Fruit fly (Drosophila melanogaster): ENCODE measurements around the gene IntS9.
A peak's percentile ranks its signal among the peaks of the same experiment; 100 is the strongest.

The IntS9 gene

DNA sequence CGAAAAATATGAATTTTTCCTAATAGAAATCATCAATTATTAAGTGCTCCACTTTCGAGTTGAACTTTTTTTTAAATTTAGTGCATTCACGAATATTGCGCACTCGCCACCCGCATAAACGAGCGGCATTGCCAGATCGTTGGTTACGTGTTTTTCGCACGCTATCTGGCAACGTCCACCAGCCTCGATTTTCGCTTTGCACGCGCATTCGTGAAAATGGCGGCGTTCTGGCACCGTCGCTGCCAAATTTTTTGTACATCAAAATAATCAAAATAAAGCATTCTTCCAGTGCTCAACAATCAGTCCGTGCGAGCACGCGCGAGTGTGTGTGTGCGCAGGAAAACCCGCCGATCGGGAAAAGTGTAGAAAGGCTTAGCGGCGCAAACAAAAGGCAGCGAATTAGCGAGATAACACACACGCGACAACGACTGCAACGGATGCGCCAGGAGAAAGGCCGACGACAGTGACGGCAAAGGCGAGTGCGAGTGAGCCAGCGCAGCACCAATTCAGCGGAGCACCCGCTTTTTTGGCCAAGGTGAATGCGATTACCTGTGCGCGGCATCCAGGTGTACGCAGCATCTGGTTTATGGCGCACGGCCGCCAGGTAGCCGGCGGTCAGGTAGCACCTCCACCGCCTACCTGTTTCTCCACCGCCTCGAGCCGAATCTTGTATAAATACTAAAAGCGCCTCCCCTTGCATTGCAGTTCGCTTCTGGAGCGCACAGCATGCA, 8.3 kb upstream of the IntS9 start:
- peak; percentile 83 for TF ChIP-seq CG14711 (tag; optimal IDR thresholded peaks at IDR 0.05)
- peak; percentile 79 for TF ChIP-seq CG33017 (tag; optimal IDR thresholded peaks at IDR 0.05)
- peak; percentile 97 for TF ChIP-seq Mnt (GFP tag; optimal IDR thresholded peaks at IDR 0.05)
- TF ChIP-seq pad (GFP tag; optimal IDR thresholded peaks at IDR 0.05) = peak; percentile 65
- TF ChIP-seq Clk (GFP tag; optimal IDR thresholded peaks at IDR 0.05) = peak; percentile 83
- peak; percentile 90 for TF ChIP-seq CG12768 (GFP tag; optimal IDR thresholded peaks at IDR 0.05)
- no peak for TF ChIP-seq cnc (optimal IDR thresholded peaks at IDR 0.05)
- TF ChIP-seq CG7045 (GFP tag; optimal IDR thresholded peaks at IDR 0.05) = peak; percentile 88
- TF ChIP-seq ovo (GFP tag; optimal IDR thresholded peaks at IDR 0.05) = peak; percentile 62
- no peak for TF ChIP-seq kay (GFP tag; ENCODE audit: borderline replicate concordance)
- TF ChIP-seq CG11617 (GFP tag; optimal IDR thresholded peaks at IDR 0.05) = peak; percentile 98
- TF ChIP-seq cic (GFP tag; optimal IDR thresholded peaks at IDR 0.05) = peak; percentile 88
- peak; percentile 89 for TF ChIP-seq CG7101 (tag; optimal IDR thresholded peaks at IDR 0.05)
- peak; percentile 81 for TF ChIP-seq CG1620 (GFP tag; optimal IDR thresholded peaks at IDR 0.05)
- TF ChIP-seq tj (GFP tag; optimal IDR thresholded peaks at IDR 0.05) = peak; percentile 91
- peak; percentile 83 for TF ChIP-seq Crg-1 (GFP tag; optimal IDR thresholded peaks at IDR 0.05)
- peak; percentile 89 for TF ChIP-seq bab1 (GFP tag; optimal IDR thresholded peaks at IDR 0.05)
- TF ChIP-seq Hr96 (GFP tag; optimal IDR thresholded peaks at IDR 0.05) = no peak
- no peak for TF ChIP-seq toe (GFP tag; optimal IDR thresholded peaks at IDR 0.05)
- no peak for TF ChIP-seq CG5204 (GFP tag; optimal IDR thresholded peaks at IDR 0.05)

DNA sequence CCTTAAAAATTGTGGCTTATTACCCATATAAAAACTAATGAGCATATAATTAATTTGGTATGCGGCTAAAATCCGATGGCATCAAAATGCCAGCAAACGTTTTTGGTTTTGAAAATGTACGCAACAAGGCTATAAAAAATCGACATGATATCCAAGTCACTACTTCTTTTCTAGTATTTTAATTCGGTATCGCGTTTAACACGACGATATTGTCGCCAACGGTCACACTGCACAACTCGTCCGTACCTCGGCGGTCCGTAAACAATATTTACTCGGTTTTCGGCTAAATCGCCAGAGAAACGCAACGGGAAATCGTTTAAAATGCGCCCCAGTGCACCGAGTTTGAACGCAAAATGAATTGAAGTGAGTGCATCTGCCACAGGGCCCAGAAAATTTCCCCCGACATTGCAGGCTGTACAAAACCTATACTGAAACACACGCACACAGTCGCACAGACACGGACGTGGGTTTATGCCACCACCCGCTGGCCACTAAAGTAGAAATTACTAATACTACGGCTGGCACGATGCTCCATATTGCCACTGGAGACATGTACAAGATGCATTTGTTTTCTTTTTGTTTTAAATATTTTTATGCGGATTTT, 7.7 kb upstream of the IntS9 start, which contains the start of gene Taf4:
Taf4 (plus strand) TSS at position 210 of the 604 bp plus-strand sequence.
- no peak for TF ChIP-seq tj (GFP tag; optimal IDR thresholded peaks at IDR 0.05)
- TF ChIP-seq toe (GFP tag; optimal IDR thresholded peaks at IDR 0.05) = no peak
- no peak for TF ChIP-seq Crg-1 (GFP tag; optimal IDR thresholded peaks at IDR 0.05)
- no peak for TF ChIP-seq pad (GFP tag; optimal IDR thresholded peaks at IDR 0.05)
- no peak for TF ChIP-seq Hr96 (GFP tag; optimal IDR thresholded peaks at IDR 0.05)
- TF ChIP-seq bab1 (GFP tag; optimal IDR thresholded peaks at IDR 0.05) = no peak
- TF ChIP-seq CG5204 (GFP tag; optimal IDR thresholded peaks at IDR 0.05) = no peak
- TF ChIP-seq cnc (optimal IDR thresholded peaks at IDR 0.05) = no peak
- no peak for TF ChIP-seq CG14711 (tag; optimal IDR thresholded peaks at IDR 0.05)
- no peak for TF ChIP-seq CG11617 (GFP tag; optimal IDR thresholded peaks at IDR 0.05)
- TF ChIP-seq CG1620 (GFP tag; optimal IDR thresholded peaks at IDR 0.05) = no peak
- no peak for TF ChIP-seq CG7101 (tag; optimal IDR thresholded peaks at IDR 0.05)
- no peak for TF ChIP-seq CG12768 (GFP tag; optimal IDR thresholded peaks at IDR 0.05)
- no peak for TF ChIP-seq cic (GFP tag; optimal IDR thresholded peaks at IDR 0.05)
- TF ChIP-seq Mnt (GFP tag; optimal IDR thresholded peaks at IDR 0.05) = no peak
- TF ChIP-seq kay (GFP tag; ENCODE audit: borderline replicate concordance) = no peak
- no peak for TF ChIP-seq Clk (GFP tag; optimal IDR thresholded peaks at IDR 0.05)
- no peak for TF ChIP-seq ovo (GFP tag; optimal IDR thresholded peaks at IDR 0.05)

DNA sequence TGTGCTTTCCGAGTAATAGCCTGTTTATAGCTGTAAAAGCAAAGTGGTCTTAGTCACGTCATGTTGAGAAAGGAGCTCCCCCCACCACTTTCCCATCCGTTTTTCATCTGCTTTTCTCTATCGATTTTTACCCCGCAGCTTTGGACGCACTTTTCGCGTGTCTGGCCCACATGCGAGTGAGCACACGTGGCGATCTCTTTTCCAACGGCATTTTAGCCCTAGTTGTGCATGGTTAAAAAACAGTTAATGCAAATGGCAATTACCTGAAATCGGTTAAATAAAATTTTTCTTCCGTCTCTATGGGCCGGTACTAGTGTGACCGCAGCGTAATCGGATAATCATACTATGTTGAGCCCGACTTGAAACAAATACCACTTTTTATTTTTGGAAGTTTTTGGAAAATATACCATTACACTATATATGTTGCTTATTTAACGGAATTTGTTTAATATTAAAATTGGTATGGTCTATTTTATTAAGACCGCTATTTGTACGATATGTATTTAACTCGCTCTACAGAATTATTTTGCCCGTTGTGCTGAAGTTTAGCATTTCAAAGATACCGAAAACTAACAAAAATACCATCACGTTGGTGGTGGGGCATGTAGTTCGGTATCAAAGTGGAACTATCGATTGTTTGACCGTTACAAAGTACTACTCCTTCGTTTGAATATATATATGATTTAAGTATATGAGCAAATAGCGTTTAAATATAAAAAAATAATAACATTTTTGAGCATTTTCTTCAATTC, 6.8 kb upstream of the IntS9 start, which contains the start of gene Zn72D:
Zn72D (minus strand) TSS at position 558 of the 752 bp plus-strand sequence.
- TF ChIP-seq toe (GFP tag; optimal IDR thresholded peaks at IDR 0.05) (no peak), Mnt (GFP tag; optimal IDR thresholded peaks at IDR 0.05) (peak; percentile 8), CG12768 (GFP tag; optimal IDR thresholded peaks at IDR 0.05) (peak; percentile 65), cnc (optimal IDR thresholded peaks at IDR 0.05) (no peak), CG14711 (tag; optimal IDR thresholded peaks at IDR 0.05) (no peak), pad (GFP tag; optimal IDR thresholded peaks at IDR 0.05) (no peak), Crg-1 (GFP tag; optimal IDR thresholded peaks at IDR 0.05) (no peak), CG5204 (GFP tag; optimal IDR thresholded peaks at IDR 0.05) (no peak), CG11617 (GFP tag; optimal IDR thresholded peaks at IDR 0.05) (peak; percentile 29), CG7101 (tag; optimal IDR thresholded peaks at IDR 0.05) (no peak), CG33017 (tag; optimal IDR thresholded peaks at IDR 0.05) (no peak), kay (GFP tag; ENCODE audit: borderline replicate concordance) (no peak), cic (GFP tag; optimal IDR thresholded peaks at IDR 0.05) (no peak), tj (GFP tag; optimal IDR thresholded peaks at IDR 0.05) (no peak), CG7045 (GFP tag; optimal IDR thresholded peaks at IDR 0.05) (no peak), Clk (GFP tag; optimal IDR thresholded peaks at IDR 0.05) (no peak), CG1620 (GFP tag; optimal IDR thresholded peaks at IDR 0.05) (no peak), ovo (GFP tag; optimal IDR thresholded peaks at IDR 0.05) (peak; percentile 18), bab1 (GFP tag; optimal IDR thresholded peaks at IDR 0.05) (peak; percentile 35), Hr96 (GFP tag; optimal IDR thresholded peaks at IDR 0.05) (no peak)

DNA sequence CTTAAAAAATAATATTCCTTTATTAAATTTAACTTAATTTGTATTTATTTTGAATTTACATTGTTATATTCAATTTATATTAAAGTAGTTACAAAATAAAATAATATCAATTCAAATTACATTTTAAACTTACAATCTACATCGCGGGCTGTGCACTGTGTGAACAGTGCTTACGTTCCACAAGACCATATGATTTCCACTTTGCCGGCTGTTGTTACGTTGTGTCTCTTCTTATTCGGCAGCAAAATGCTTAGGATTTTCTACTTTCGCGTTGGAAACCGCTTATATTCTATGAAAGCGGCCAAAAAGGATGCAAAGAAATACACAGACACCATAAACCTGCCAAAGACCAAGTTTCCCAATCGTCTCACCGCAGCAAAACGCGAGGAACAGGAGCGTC, 5.4 kb downstream of the IntS9 start, which contains the start of gene IleRS-m:
IleRS-m (plus strand) TSS at position 222 of the 400 bp plus-strand sequence.
- no peak for TF ChIP-seq CG12768 (GFP tag; optimal IDR thresholded peaks at IDR 0.05)
- TF ChIP-seq CG33017 (tag; optimal IDR thresholded peaks at IDR 0.05) = no peak
- TF ChIP-seq CG11617 (GFP tag; optimal IDR thresholded peaks at IDR 0.05) = no peak
- no peak for TF ChIP-seq toe (GFP tag; optimal IDR thresholded peaks at IDR 0.05)
- no peak for TF ChIP-seq ovo (GFP tag; optimal IDR thresholded peaks at IDR 0.05)
- TF ChIP-seq CG7101 (tag; optimal IDR thresholded peaks at IDR 0.05) = no peak
- no peak for TF ChIP-seq kay (GFP tag; ENCODE audit: borderline replicate concordance)

DNA sequence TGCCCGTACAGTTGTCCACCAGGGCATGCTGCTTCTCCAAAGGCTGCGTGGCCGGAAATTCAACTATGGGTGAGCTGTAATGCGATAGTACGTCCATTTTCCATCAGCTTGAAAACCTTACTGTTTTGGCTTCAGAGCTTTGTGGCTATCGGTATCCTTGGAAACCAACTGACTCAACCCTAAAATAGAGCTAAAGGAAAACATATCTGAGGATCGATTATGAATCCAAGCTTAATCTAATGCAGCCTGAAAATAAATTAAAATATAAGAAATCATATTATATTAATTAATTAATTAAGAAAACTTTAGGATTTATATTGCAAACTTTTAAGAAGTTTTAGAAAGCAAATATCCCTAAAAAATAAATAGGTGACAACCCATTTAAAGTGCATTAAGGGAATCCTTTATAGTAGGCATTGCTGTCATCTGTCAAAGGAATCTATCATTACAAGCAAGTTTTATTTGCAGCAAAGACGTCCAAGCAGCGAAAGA, 8.0 kb downstream of the IntS9 start, which contains the start of the genes CG13074 and ATPsynbetaL:
CG13074 (minus strand) TSS at position 101 of the 492 bp plus-strand sequence.
ATPsynbetaL (plus strand) TSS at position 442 of the 492 bp plus-strand sequence.
- TF ChIP-seq bab1 (GFP tag; optimal IDR thresholded peaks at IDR 0.05) = no peak
- TF ChIP-seq pad (GFP tag; optimal IDR thresholded peaks at IDR 0.05) = no peak
- TF ChIP-seq Crg-1 (GFP tag; optimal IDR thresholded peaks at IDR 0.05) = no peak
- no peak for TF ChIP-seq Clk (GFP tag; optimal IDR thresholded peaks at IDR 0.05)
- TF ChIP-seq Mnt (GFP tag; optimal IDR thresholded peaks at IDR 0.05) = no peak
- TF ChIP-seq CG7101 (tag; optimal IDR thresholded peaks at IDR 0.05) = no peak
- no peak for TF ChIP-seq ovo (GFP tag; optimal IDR thresholded peaks at IDR 0.05)
- no peak for TF ChIP-seq CG33017 (tag; optimal IDR thresholded peaks at IDR 0.05)
- no peak for TF ChIP-seq Hr96 (GFP tag; optimal IDR thresholded peaks at IDR 0.05)
- TF ChIP-seq CG14711 (tag; optimal IDR thresholded peaks at IDR 0.05) = no peak
- TF ChIP-seq CG1620 (GFP tag; optimal IDR thresholded peaks at IDR 0.05) = no peak

Data from whole organism, adult.